Worm (Caenorhabditis elegans) whole organism, midembryonic: ENCODE measurements around the gene C28H8.3.

Experiments used
- T22C8.4 ChIP-seq: fragments of 200-800 bp; sonication (Bioruptor generic); IDR thresholded peaks from 2 replicates; pipeline ENCODE4 v1.3.6; 2022; ENCODE audit warnings: missing genetic modification characterization, missing compliant biosample characterization
- cog-1 ChIP-seq: sonication (generic microtip); optimal IDR thresholded peaks from 2 replicates; lab custom pipeline; 2016; ENCODE audit warnings: missing genetic modification characterization, missing compliant biosample characterization
- flt-1 ChIP-seq: fragments of 200-800 bp; sonication (Bioruptor generic); IDR thresholded peaks from 2 replicates; pipeline ENCODE4 v1.3.6; 2022; ENCODE audit warnings: missing genetic modification characterization, missing compliant biosample characterization
- klf-2 ChIP-seq: fragments of 200-800 bp; sonication (Bioruptor generic); conservative IDR thresholded peaks from 2 replicates; pipeline ENCODE4 v1.3.6; 2022; ENCODE audit warnings: missing genetic modification reagents, missing genetic modification characterization, missing compliant biosample characterization
- med-1 ChIP-seq: sonication (generic microtip); optimal IDR thresholded peaks from 2 replicates; lab custom pipeline; 2017; ENCODE audit warnings: missing genetic modification characterization, mild to moderate bottlenecking, missing compliant biosample characterization, antibody characterized with exemption, missing genetic modification reagents; ENCODE audit not compliant: insufficient read depth
- ref-1 ChIP-seq: fragments of 200-800 bp; sonication (Bioruptor generic); conservative IDR thresholded peaks from 2 replicates; pipeline ENCODE4 v1.3.6; 2022; ENCODE audit warnings: missing genetic modification reagents, missing genetic modification characterization, missing compliant biosample characterization
- tab-1 ChIP-seq: fragments of 200-800 bp; sonication (Bioruptor generic); IDR thresholded peaks from 2 replicates; pipeline ENCODE4 v1.3.6; 2022; ENCODE audit warnings: missing genetic modification characterization, missing compliant biosample characterization
- ztf-23 ChIP-seq: fragments of 200-800 bp; sonication (Bioruptor generic); IDR thresholded peaks from 2 replicates; pipeline ENCODE4 v1.3.6; 2022; ENCODE audit warnings: missing genetic modification reagents, missing genetic modification characterization, missing compliant biosample characterization
- ztf-29 ChIP-seq: fragments of 200-800 bp; sonication (Bioruptor generic); IDR thresholded peaks from 2 replicates; pipeline ENCODE4 v1.3.6; 2022; ENCODE audit warnings: missing genetic modification reagents, missing genetic modification characterization, missing compliant biosample characterization

C28H8.3 gene

DNA sequence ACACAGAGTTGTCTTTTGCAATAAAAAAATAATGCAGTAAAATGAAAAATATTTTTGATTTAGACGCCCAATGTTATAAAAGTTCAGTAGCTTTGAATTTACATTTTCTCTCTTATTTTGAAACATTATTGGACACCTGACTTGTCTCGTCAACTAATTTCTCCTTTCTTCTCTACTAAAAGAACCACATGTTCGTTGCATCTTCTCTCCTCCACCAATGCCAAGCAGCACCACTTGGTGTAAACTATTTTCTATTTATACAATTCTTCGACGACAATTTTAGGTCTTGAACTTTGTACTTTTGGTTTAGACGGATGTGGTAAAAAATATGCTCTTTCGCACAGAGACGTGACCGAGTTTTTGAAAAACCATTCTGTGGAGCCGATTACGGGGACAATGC is 22.2 kb downstream of the C28H8.3 start:
- TF ChIP-seq tab-1 (GFP tag; lab: Robert Waterston, UW) (no peak), ztf-29 (no peak), T22C8.4 (no peak), cog-1 (no peak), med-1 (no peak), klf-2 (GFP tag; lab: Robert Waterston, UW) (no peak), ztf-23 (GFP tag; lab: Robert Waterston, UW) (no peak), flt-1 (GFP tag; lab: Robert Waterston, UW) (no peak)

DNA sequence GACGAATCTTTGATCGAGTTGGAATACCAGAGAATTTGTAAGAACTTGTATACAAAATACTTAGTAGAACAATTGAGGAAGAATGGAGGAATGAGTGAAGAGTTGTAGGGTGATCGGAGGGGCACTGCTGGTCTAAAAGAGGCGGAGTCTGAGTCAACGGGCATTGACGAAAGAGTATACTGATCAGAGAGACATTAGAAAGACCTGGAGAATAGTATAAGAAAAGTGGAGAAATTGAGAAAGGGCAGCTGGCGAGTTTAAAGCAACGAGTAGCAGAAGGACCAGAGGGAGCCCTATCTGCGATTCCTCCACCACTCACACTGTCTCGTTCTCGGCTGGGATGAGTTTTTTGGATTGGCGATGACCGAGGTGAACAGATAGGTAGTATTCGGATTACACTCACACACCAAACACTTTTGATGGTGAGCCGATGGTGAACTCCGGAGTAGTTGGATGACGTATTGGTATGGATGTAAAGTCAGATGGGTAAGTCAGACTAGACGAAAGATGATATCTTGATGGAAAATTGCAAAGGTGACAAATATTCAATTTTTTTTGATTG is 23.0 kb downstream of the C28H8.3 start, which contains the start of gene EGAP1.5:
TSS of gene EGAP1.5 (plus strand) at position 289 of the 562 bp plus-strand sequence.
- TF ChIP-seq T22C8.4 (no peak), ztf-23 (GFP tag; lab: Robert Waterston, UW) (no peak), cog-1 (no peak), tab-1 (GFP tag; lab: Robert Waterston, UW) (0 out of 2 replicates have a peak, but pooled peaks have one; percentile 23)

DNA sequence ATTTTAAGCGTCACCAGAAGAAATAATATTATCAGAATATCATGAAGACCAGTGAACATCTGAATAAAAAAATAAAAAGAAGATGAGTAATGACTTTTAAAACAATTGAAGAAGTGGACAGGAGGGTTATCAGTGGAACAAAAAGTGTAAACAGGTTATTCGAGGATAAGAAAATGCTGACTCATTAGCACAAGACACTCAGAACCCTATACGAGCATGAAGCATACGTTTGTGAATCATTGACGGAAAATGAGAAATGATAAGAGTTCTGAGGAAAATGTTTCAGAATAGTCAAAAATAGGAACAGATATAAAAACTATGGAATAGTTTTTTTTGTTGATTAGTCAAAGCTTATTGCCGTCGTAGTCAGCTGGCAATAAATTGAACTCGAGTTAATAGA is 24.4 kb downstream of the C28H8.3 start, which contains the start of gene zmp-1:
TSS of gene zmp-1 (minus strand) at position 101 of the 400 bp plus-strand sequence.
- no peak for TF ChIP-seq flt-1 (GFP tag; lab: Robert Waterston, UW)
- no peak for TF ChIP-seq ref-1 (GFP tag; lab: Robert Waterston, UW)
- no peak for TF ChIP-seq med-1
- TF ChIP-seq cog-1 = no peak
- no peak for TF ChIP-seq T22C8.4
- TF ChIP-seq ztf-23 (GFP tag; lab: Robert Waterston, UW) = no peak
- TF ChIP-seq klf-2 (GFP tag; lab: Robert Waterston, UW) = no peak
- no peak for TF ChIP-seq ztf-29
- TF ChIP-seq tab-1 (GFP tag; lab: Robert Waterston, UW) = no peak

DNA sequence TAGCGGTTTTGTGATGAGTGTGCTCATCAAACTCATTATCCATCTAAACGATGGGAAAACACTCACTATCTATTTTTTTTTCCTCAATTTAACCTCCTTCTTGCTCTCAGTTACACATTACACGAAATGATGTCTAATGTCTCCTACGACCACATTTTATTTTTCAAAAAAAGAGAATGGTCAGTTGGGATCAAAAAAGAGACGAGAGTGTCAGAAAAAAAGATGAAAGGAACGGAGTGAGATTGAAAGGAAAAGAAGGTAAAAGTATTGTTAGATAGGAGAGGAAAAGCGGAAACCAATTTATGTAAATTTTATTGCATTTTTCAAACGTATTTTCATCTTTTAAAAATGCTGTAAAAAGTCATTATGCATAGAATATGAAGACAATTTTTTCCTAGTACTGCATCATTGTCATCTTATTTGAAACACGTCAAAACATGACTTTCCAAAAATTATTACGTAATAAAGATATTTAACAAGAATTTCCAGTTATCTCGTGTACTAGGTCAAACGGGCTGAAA is 25.7 kb downstream of the C28H8.3 start:
- TF ChIP-seq cog-1 (no peak), flt-1 (GFP tag; lab: Robert Waterston, UW) (no peak), med-1 (no peak), tab-1 (GFP tag; lab: Robert Waterston, UW) (no peak), ref-1 (GFP tag; lab: Robert Waterston, UW) (no peak), T22C8.4 (no peak), ztf-23 (GFP tag; lab: Robert Waterston, UW) (no peak), ztf-29 (no peak), klf-2 (GFP tag; lab: Robert Waterston, UW) (no peak)

DNA sequence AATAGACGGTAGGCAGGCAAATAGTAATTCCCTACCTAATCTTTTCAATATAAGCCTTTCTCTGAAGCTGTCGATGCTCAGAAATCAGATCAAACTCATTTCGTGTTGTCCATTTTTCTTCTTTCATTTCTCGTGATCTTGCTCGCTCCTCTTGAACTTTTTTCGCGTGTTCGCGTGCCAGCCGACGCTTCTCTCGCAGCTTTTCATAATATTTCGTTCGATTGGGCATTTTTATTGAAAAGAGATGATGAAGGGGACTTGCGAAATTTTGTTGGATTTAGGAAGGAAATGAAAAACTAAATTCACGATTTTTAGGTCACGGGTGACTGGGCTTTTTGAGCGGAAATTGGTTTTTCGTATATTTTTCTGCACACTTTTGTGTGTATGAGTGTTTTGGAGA is 28.5 kb downstream of the C28H8.3 start, which contains the start of gene EGAP1.1:
TSS of gene EGAP1.1 (minus strand) at position 229 of the 400 bp plus-strand sequence.
- no peak for TF ChIP-seq tab-1 (GFP tag; lab: Robert Waterston, UW)
- no peak for TF ChIP-seq flt-1 (GFP tag; lab: Robert Waterston, UW)
- no peak for TF ChIP-seq T22C8.4
- no peak for TF ChIP-seq ztf-29
- TF ChIP-seq ref-1 (GFP tag; lab: Robert Waterston, UW) = no peak
- no peak for TF ChIP-seq med-1
- no peak for TF ChIP-seq ztf-23 (GFP tag; lab: Robert Waterston, UW)

ce11 chrIII:5938013-5938412 is 29.5 kb downstream of the C28H8.3 start:
- peak; percentile 11; the same call in 1 of the 2 replicates for TF ChIP-seq ztf-23 (GFP tag; lab: Robert Waterston, UW)
- no peak for TF ChIP-seq cog-1

DNA sequence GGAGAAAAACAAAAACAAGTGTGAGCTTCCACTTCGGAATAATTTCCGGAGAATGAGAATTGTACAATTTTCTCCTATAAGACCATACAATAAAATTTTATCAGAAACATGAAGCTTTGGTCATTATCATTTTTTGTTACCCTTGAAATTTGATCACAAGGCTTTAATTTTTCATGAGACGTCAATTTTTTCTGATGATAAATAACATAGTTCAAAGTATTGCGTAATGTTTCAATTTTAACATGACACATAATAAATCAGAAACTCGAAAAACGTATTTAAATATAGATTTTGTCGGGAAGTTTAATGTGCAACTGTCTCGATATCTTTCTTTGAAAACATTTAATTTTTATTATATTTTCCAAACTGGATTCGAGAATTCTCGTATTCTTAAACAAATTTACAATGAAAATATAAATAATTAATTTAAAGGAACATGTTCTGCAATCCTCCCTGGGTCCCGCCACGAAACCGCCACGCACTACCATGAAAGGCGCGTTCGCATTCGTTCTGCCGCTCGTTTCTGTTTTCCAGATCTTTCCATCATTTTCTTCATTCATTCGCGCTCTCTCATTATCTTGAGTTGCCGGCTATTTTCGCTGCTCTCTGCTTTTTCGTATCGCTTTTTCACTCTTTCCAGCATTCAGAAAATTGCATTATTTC is 30.4 kb downstream of the C28H8.3 start:
- TF ChIP-seq flt-1 (GFP tag; lab: Robert Waterston, UW) (no peak), cog-1 (no peak), T22C8.4 (no peak), med-1 (no peak), tab-1 (GFP tag; lab: Robert Waterston, UW) (no peak), ref-1 (GFP tag; lab: Robert Waterston, UW) (no peak), ztf-29 (no peak), klf-2 (GFP tag; lab: Robert Waterston, UW) (no peak), ztf-23 (GFP tag; lab: Robert Waterston, UW) (no peak)

DNA sequence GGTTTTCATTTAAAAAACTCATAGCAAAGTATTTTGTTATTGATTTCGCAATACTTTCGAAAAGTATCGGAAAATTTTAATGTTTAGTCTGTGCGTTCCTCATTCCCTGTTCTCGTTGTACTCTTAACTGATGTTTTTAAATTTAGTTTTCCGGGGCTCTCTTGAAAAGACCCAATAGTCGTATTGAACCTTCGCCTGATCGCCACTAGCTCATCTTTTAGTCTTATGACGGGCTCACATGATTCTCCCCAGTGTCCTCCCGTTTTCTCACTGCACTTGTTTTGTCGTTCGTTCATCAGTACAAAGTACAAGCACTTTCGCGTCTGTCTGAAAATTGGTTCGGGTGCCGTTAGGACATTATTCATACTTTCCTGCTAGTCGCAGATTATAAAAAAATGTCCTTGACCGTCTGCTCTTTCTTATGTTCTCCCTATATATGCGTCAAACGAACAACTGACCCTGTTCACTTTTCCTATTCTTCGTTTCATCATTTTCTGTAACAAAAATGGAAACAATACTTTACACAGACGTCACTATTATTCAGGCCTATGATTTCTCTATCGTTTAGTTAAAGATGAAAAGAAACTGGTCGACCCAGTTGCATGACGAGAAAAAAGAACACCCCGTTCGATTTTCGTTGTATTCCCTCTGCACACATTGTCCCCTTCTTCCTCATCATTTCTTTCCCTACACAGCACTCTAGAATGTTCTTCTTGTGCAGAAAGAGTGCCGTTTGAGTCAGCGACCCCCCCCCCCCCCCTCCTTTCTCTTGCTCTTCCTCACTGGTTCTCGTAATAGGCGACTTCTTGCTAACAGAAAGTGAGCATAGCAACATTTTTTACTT is 31.2 kb downstream of the C28H8.3 start, which contains the start of gene ubq-1:
TSS of gene ubq-1 (plus strand) at position 802 of the 844 bp plus-strand sequence.
- TF ChIP-seq tab-1 (GFP tag; lab: Robert Waterston, UW) (0 out of 2 replicates have a peak, but pooled peaks have one; percentile 61), med-1 (no peak), flt-1 (GFP tag; lab: Robert Waterston, UW) (peak; percentile 43; the same call in 1 of the 2 replicates), ztf-23 (GFP tag; lab: Robert Waterston, UW) (no peak), T22C8.4 (no peak)

DNA sequence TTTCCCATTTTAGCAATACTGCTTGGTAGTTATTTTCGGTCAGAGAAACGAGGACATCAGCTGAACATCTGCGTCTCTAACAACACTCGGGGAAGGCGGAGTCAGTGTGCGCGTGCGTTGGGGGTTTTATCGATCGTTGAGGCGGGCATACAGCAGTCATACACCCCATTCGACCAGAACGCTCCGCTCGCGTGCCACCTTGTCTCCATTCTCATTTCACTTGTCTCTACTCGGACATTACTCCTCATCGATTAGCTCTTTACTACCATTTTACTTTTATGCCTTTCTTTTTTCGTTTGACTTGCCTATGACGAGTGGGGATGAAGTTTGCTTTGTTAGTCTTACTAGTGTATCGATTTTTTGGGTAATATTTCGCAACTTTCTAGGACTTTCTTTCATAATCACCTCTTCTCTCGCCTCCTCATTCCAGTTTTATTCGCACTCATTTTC is 32.0 kb downstream of the C28H8.3 start:
- TF ChIP-seq klf-2 (GFP tag; lab: Robert Waterston, UW) = no peak
- peak; percentile 92 for TF ChIP-seq T22C8.4
- TF ChIP-seq ztf-23 (GFP tag; lab: Robert Waterston, UW) = 0 out of 2 replicates have a peak, but pooled peaks have one; percentile 19
- TF ChIP-seq flt-1 (GFP tag; lab: Robert Waterston, UW) = peak; percentile 68; the same call in 1 of the 2 replicates
